Fruit fly (Drosophila melanogaster): ENCODE measurements around the gene Ir85a.
A peak's percentile ranks its signal among the peaks of the same experiment; 100 is the strongest.

Gene Ir85a

dm6 chr3R:8811323-8811936 is 16.9 kb downstream of the Ir85a start (continued):
- TF ChIP-seq Ada2b (GFP tag; IDR thresholded peaks at IDR 0.05), result peak; percentile 99
- peak; percentile 99 for TF ChIP-seq maf-S (GFP tag; optimal IDR thresholded peaks at IDR 0.05)
- TF ChIP-seq MESR4 (GFP tag; optimal IDR thresholded peaks at IDR 0.05), result peak; percentile 87
- TF ChIP-seq hkb (optimal IDR thresholded peaks at IDR 0.05), result no peak
- peak; percentile 99 for TF ChIP-seq hkb (GFP tag; IDR thresholded peaks at IDR 0.05)
- TF ChIP-seq pnt (GFP tag; optimal IDR thresholded peaks at IDR 0.05), result peak; percentile 99
- peak; percentile 75; the same call in 2 of the 3 replicates for TF ChIP-seq z (GFP tag; IDR thresholded peaks at IDR 0.05)
- peak; percentile 98 for TF ChIP-seq CG12155 (GFP tag; optimal IDR thresholded peaks at IDR 0.05)
- peak; percentile 100 for TF ChIP-seq Hmr (GFP tag; optimal IDR thresholded peaks at IDR 0.05)
- peak; percentile 98 for TF ChIP-seq scrt (GFP tag; optimal IDR thresholded peaks at IDR 0.05)
- TF ChIP-seq ato (GFP tag; IDR thresholded peaks at IDR 0.05; ENCODE audit: partially characterized antibody), result peak; percentile 15; the same call in 1 of the 2 replicates
- peak; percentile 98 for TF ChIP-seq CG18262 (tag; optimal IDR thresholded peaks at IDR 0.05)
- peak in 1 of 2 experiments; percentile 99 for TF ChIP-seq eve (GFP tag; optimal IDR thresholded peaks at IDR 0.05)
- TF ChIP-seq CG18476 (GFP tag; optimal IDR thresholded peaks at IDR 0.05), result peak; percentile 97
- TF ChIP-seq hth (optimal IDR thresholded peaks at IDR 0.05), result no peak
- TF ChIP-seq CG42726 (GFP tag; IDR thresholded peaks at IDR 0.05; ENCODE audit: partially characterized antibody), result 0 out of 2 replicates have a peak, but pooled peaks have one; percentile 26
- TF ChIP-seq CG1233 (GFP tag; optimal IDR thresholded peaks at IDR 0.05), result peak; percentile 98
- no peak for TF ChIP-seq yki (optimal IDR thresholded peaks at IDR 0.05)
- TF ChIP-seq Vsx1 (GFP tag; optimal IDR thresholded peaks at IDR 0.05), result peak; percentile 95
- peak; percentile 36 for TF ChIP-seq gfzf (GFP tag; optimal IDR thresholded peaks at IDR 0.05)
- TF ChIP-seq Dek (tag; optimal IDR thresholded peaks at IDR 0.05), result peak; percentile 99
- TF ChIP-seq CG9215 (GFP tag; IDR thresholded peaks at IDR 0.05), result peak; percentile 98
- peak; percentile 87 for TF ChIP-seq CG7271 (tag; optimal IDR thresholded peaks at IDR 0.05)
- no peak for TF ChIP-seq usp (GFP tag; optimal IDR thresholded peaks at IDR 0.05)
- peak; percentile 98 for TF ChIP-seq cwo (GFP tag; optimal IDR thresholded peaks at IDR 0.05)
- peak; percentile 93 for TF ChIP-seq CG31365 (tag; optimal IDR thresholded peaks at IDR 0.05)
- no peak for TF ChIP-seq prd (optimal IDR thresholded peaks at IDR 0.05)
- TF ChIP-seq prd (GFP tag; IDR thresholded peaks at IDR 0.05), result peak; percentile 99
- peak; percentile 92 for TF ChIP-seq Jarid2 (GFP tag; optimal IDR thresholded peaks at IDR 0.05)
- TF ChIP-seq Ssrp (tag; optimal IDR thresholded peaks at IDR 0.05), result peak; percentile 99
- TF ChIP-seq kay (GFP tag; optimal IDR thresholded peaks at IDR 0.05), result peak; percentile 98
- peak; percentile 99 for TF ChIP-seq CG2678 (tag; optimal IDR thresholded peaks at IDR 0.05)
- peak; percentile 99 for TF ChIP-seq Chrac-16 (GFP tag; optimal IDR thresholded peaks at IDR 0.05)
- no peak for TF ChIP-seq sna (GFP tag; IDR thresholded peaks at IDR 0.05; ENCODE audit: partially characterized antibody)
- TF ChIP-seq Dll (GFP tag; IDR thresholded peaks at IDR 0.05; ENCODE audit: partially characterized antibody), result no peak
- peak; percentile 98 for TF ChIP-seq Nf-YA (GFP tag; IDR thresholded peaks at IDR 0.05)
- peak; percentile 99 for TF ChIP-seq H2.0 (GFP tag; IDR thresholded peaks at IDR 0.05)
- peak; percentile 99 for TF ChIP-seq zfh2 (GFP tag; optimal IDR thresholded peaks at IDR 0.05)
- TF ChIP-seq CG13123 (GFP tag; optimal IDR thresholded peaks at IDR 0.05), result peak; percentile 97
- TF ChIP-seq Pdp1 (GFP tag; optimal IDR thresholded peaks at IDR 0.05), result peak; percentile 98 to 99
- peak; percentile 99 for TF ChIP-seq mam (GFP tag; optimal IDR thresholded peaks at IDR 0.05)
- peak; percentile 97 for TF ChIP-seq Blimp-1 (GFP tag; optimal IDR thresholded peaks at IDR 0.05)
- TF ChIP-seq CHES-1-like (GFP tag; optimal IDR thresholded peaks at IDR 0.05), result peak; percentile 99
- TF ChIP-seq dmrt99B (tag; optimal IDR thresholded peaks at IDR 0.05), result peak; percentile 100
- TF ChIP-seq CG11247 (GFP tag; IDR thresholded peaks at IDR 0.05), result peak; percentile 99
- peak; percentile 95 for TF ChIP-seq YL-1 (GFP tag; optimal IDR thresholded peaks at IDR 0.05)
- no peak for TF ChIP-seq Opbp (GFP tag; IDR thresholded peaks at IDR 0.05; ENCODE audit: partially characterized antibody)
- TF ChIP-seq gcm2 (GFP tag; optimal IDR thresholded peaks at IDR 0.05), result peak; percentile 98
- peak; percentile 87 for TF ChIP-seq CG17186 (GFP tag; optimal IDR thresholded peaks at IDR 0.05)
- TF ChIP-seq CG3847 (GFP tag; IDR thresholded peaks at IDR 0.05), result peak; percentile 99

Measured in whole organism, embryonic.